Fruit fly (Drosophila melanogaster): ENCODE results near the gene CG17350.

Gene CG17350

DNA sequence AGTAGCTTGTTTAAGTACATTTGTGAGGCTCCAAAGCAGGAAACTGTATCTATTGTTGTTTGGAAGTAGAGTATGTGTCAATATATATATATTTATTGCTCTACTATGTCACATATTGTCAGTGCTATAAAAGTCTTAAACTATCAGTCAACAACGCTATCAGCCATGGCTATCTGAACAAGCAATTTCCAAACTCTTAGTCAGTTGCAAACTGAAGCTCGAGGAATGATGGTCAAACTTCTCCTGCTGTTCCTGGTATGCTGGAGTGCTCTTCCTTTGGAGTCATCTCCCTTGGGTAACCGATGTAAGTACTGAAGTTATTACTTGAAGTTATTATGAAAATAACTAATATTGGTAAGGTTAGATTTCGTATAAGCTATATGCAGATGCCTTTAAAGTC lies 38.1 kb downstream of the CG17350 start, which contains the start of gene lectin-37Db:
lectin-37Db (plus strand) TSS at position 204 of the 400 bp plus-strand sequence.
- TF ChIP-seq CG6808 (GFP tag; optimal IDR thresholded peaks at IDR 0.05) (no peak), Eip93F (GFP tag; optimal IDR thresholded peaks at IDR 0.05) (no peak), Eip75B (GFP tag; optimal IDR thresholded peaks at IDR 0.05) (no peak), dac (GFP tag; optimal IDR thresholded peaks at IDR 0.05) (no peak), eg (GFP tag; IDR thresholded peaks at IDR 0.05) (no peak), Ets96B (tag; optimal IDR thresholded peaks at IDR 0.05) (no peak), CG6854 (GFP tag; optimal IDR thresholded peaks at IDR 0.05) (no peak), CG6276 (GFP tag; optimal IDR thresholded peaks at IDR 0.05) (no peak), CG8319 (GFP tag; optimal IDR thresholded peaks at IDR 0.05) (no peak), CG10631 (GFP tag; optimal IDR thresholded peaks at IDR 0.05) (no peak), CG3919 (GFP tag; optimal IDR thresholded peaks at IDR 0.05) (no peak), Met (GFP tag; optimal IDR thresholded peaks at IDR 0.05) (no peak), topi (GFP tag; optimal IDR thresholded peaks at IDR 0.05) (no peak), Hr38 (GFP tag; optimal IDR thresholded peaks at IDR 0.05) (no peak)

DNA sequence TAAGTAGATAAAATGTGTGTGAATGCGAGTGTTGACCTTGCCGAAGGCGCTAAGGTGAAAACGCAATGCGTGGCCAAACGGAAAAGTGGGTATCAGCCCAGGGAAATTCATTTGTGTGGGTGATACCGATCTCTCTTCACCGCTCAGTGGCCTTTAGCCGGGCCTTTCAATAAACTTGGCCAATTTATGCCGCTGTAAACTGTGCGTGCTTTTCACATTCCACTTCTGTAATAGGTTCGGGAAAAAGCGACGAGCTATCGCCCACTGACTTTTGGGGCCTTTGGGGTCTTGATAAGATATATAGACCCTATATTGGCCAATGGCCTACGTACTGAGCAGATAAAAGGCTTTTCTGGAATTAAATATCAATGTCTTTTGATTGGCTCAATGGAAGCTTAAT lies 40.8 kb downstream of the CG17350 start:
- TF ChIP-seq Smox (GFP tag; optimal IDR thresholded peaks at IDR 0.05), result no peak
- no peak for TF ChIP-seq Met (GFP tag; optimal IDR thresholded peaks at IDR 0.05)
- no peak for TF ChIP-seq CG6276 (GFP tag; optimal IDR thresholded peaks at IDR 0.05)
- TF ChIP-seq CG10631 (GFP tag; optimal IDR thresholded peaks at IDR 0.05), result no peak
- no peak for TF ChIP-seq CG8632 (GFP tag; optimal IDR thresholded peaks at IDR 0.05)
- peak; percentile 59 for TF ChIP-seq vri (GFP tag; optimal IDR thresholded peaks at IDR 0.05)
- peak; percentile 8 for TF ChIP-seq Eip93F (GFP tag; optimal IDR thresholded peaks at IDR 0.05)
- no peak for TF ChIP-seq CG11902 (GFP tag; optimal IDR thresholded peaks at IDR 0.05)
- no peak for TF ChIP-seq CG7368 (GFP tag; optimal IDR thresholded peaks at IDR 0.05)
- no peak for TF ChIP-seq cyc (GFP tag; optimal IDR thresholded peaks at IDR 0.05)

DNA sequence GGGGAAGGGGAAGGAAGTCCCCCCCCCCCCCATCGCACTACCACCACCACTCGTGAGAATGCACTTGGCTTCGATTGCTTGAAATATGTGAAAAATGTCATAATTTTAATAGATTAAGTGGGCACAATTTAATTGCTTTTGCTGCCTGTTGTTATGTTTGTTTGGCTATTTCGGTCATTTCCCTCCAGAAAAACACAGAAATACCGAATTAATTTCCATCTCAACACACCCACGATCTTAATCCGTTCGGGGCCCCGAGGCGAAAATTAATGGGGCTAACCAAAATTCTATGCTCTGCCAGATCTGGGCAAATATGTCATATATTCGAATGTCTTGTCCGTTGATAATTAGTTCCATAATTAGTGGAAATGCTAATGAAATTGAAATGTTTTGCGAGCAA lies 41.9 kb downstream of the CG17350 start:
- no peak for TF ChIP-seq CG10669 (GFP tag; optimal IDR thresholded peaks at IDR 0.05)
- TF ChIP-seq Sox102F (GFP tag; optimal IDR thresholded peaks at IDR 0.05), result no peak
- TF ChIP-seq CG8319 (GFP tag; optimal IDR thresholded peaks at IDR 0.05), result no peak
- TF ChIP-seq Eip93F (GFP tag; optimal IDR thresholded peaks at IDR 0.05), result no peak
- TF ChIP-seq ss (GFP tag; optimal IDR thresholded peaks at IDR 0.05), result no peak
- TF ChIP-seq cyc (GFP tag; optimal IDR thresholded peaks at IDR 0.05), result no peak
- TF ChIP-seq Sox15 (GFP tag; optimal IDR thresholded peaks at IDR 0.05), result no peak
- TF ChIP-seq CG34406 (GFP tag; optimal IDR thresholded peaks at IDR 0.05), result no peak
- TF ChIP-seq Ets96B (tag; optimal IDR thresholded peaks at IDR 0.05), result no peak
- no peak for TF ChIP-seq fd85E (GFP tag; optimal IDR thresholded peaks at IDR 0.05)
- no peak for TF ChIP-seq Ets21C (GFP tag; optimal IDR thresholded peaks at IDR 0.05)
- no peak for TF ChIP-seq Gug (GFP tag; IDR thresholded peaks at IDR 0.05)

DNA sequence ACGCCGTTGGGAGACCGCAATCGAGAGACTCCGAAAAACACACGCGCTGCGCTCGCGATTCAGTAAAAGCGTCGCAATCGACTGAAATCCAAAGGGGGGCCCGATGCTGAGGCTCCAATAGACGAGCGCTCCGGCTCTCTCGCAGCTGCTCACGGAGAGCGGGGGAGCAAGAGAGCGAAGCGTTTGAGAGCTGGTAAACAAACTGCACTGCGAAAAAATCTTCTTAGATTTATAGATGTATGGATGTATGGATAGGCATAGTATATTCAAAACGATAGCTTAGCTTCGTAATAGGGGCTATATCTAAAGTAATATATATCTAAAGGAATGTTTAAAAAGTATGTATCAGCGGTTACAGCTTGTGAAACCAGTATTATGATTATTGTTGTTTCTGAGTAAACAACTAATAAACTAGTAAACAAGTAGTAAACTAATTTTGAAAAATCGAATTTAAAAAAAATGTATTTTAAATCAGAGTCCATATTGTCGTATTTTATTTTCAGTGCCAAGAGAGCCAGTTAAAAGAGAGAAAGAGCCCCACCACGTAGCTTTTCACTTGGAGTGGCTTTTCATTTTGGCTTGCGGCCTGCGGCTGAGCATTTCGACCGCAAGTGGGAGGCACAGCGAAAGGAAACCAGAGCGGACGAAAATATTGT lies 42.9 kb downstream of the CG17350 start, which contains the start of the genes Alp12 and CG13085:
Alp12 (plus strand) TSS at position 584 of the 656 bp plus-strand sequence.
CG13085 (plus strand) TSS at position 584 of the 656 bp plus-strand sequence.
- peak; percentile 95 for TF ChIP-seq fkh (GFP tag; optimal IDR thresholded peaks at IDR 0.05)
- TF ChIP-seq acj6 (GFP tag; optimal IDR thresholded peaks at IDR 0.05), result peak; percentile 96
- peak; percentile 97 for TF ChIP-seq CG4318 (GFP tag; optimal IDR thresholded peaks at IDR 0.05)
- TF ChIP-seq cyc (GFP tag; optimal IDR thresholded peaks at IDR 0.05), result peak; percentile 89
- TF ChIP-seq net (GFP tag; optimal IDR thresholded peaks at IDR 0.05), result peak; percentile 97
- peak; percentile 99 for TF ChIP-seq CG8119 (GFP tag; IDR thresholded peaks at IDR 0.05)
- TF ChIP-seq dsx (GFP tag; optimal IDR thresholded peaks at IDR 0.05; ENCODE audit: poor library complexity, severe bottlenecking), result peak; percentile 91
- TF ChIP-seq CG6854 (GFP tag; optimal IDR thresholded peaks at IDR 0.05), result peak; percentile 90
- TF ChIP-seq CG8632 (GFP tag; optimal IDR thresholded peaks at IDR 0.05), result peak; percentile 94
- TF ChIP-seq CG7368 (GFP tag; optimal IDR thresholded peaks at IDR 0.05), result peak; percentile 93
- TF ChIP-seq Eip75B (GFP tag; optimal IDR thresholded peaks at IDR 0.05), result peak; percentile 96
- peak; percentile 94 for TF ChIP-seq Smox (GFP tag; optimal IDR thresholded peaks at IDR 0.05)
- peak; percentile 97 for TF ChIP-seq esn (GFP tag; optimal IDR thresholded peaks at IDR 0.05)
- TF ChIP-seq CG3032 (tag; optimal IDR thresholded peaks at IDR 0.05), result peak; percentile 93
- TF ChIP-seq CG11902 (GFP tag; optimal IDR thresholded peaks at IDR 0.05), result peak; percentile 84
- TF ChIP-seq topi (GFP tag; optimal IDR thresholded peaks at IDR 0.05), result peak; percentile 95
- peak; percentile 89 to 90 for TF ChIP-seq ss (GFP tag; optimal IDR thresholded peaks at IDR 0.05)
- TF ChIP-seq Hr39 (GFP tag; optimal IDR thresholded peaks at IDR 0.05), result peak; percentile 91
- TF ChIP-seq dac (GFP tag; optimal IDR thresholded peaks at IDR 0.05), result peak; percentile 94
- peak; percentile 97 for TF ChIP-seq OdsH (GFP tag; optimal IDR thresholded peaks at IDR 0.05)
- peak; percentile 95 for TF ChIP-seq CG6792 (GFP tag; optimal IDR thresholded peaks at IDR 0.05)
- peak; percentile 91 for TF ChIP-seq Sox15 (GFP tag; optimal IDR thresholded peaks at IDR 0.05)
- TF ChIP-seq pdm3 (GFP tag; optimal IDR thresholded peaks at IDR 0.05), result peak; percentile 96
- TF ChIP-seq CG6276 (GFP tag; optimal IDR thresholded peaks at IDR 0.05), result peak; percentile 99
- TF ChIP-seq Sox14 (GFP tag; optimal IDR thresholded peaks at IDR 0.05), result peak; percentile 96
- peak; percentile 97 for TF ChIP-seq Gug (GFP tag; IDR thresholded peaks at IDR 0.05)
- TF ChIP-seq Ets21C (GFP tag; optimal IDR thresholded peaks at IDR 0.05), result peak; percentile 86
- peak; percentile 94 for TF ChIP-seq Met (GFP tag; optimal IDR thresholded peaks at IDR 0.05)
- TF ChIP-seq Ets96B (tag; optimal IDR thresholded peaks at IDR 0.05), result peak; percentile 88
- peak; percentile 98 for TF ChIP-seq Hr4 (GFP tag; optimal IDR thresholded peaks at IDR 0.05)

Data from whole organism, prepupa.